Fruit fly (Drosophila melanogaster): ENCODE results near the gene CG4022.

The CG4022 gene

dm6 chr3L:9456389-9456788 lies 45.8 kb upstream of the CG4022 start (continued):
- TF ChIP-seq CG4707 (GFP tag; optimal IDR thresholded peaks at IDR 0.05), result no peak
- TF ChIP-seq Rx (GFP tag; IDR thresholded peaks at IDR 0.05), result no peak
- no peak for TF ChIP-seq exex (tag; optimal IDR thresholded peaks at IDR 0.05)
- TF ChIP-seq Med (GFP tag), result peak; percentile 1
- TF ChIP-seq tgo (GFP tag; IDR thresholded peaks at IDR 0.05), result no peak
- TF ChIP-seq mirr (GFP tag; optimal IDR thresholded peaks at IDR 0.05), result no peak
- TF ChIP-seq CG15514 (GFP tag; optimal IDR thresholded peaks at IDR 0.05), result no peak
- no peak for TF ChIP-seq CG15011 (GFP tag; optimal IDR thresholded peaks at IDR 0.05)
- TF ChIP-seq al (GFP tag; IDR thresholded peaks at IDR 0.05), result no peak
- peak; percentile 31 for TF ChIP-seq sens (GFP tag)
- peak; percentile 35 for TF ChIP-seq YL-1 (GFP tag; optimal IDR thresholded peaks at IDR 0.05)
- no peak for TF ChIP-seq CG15696 (tag; optimal IDR thresholded peaks at IDR 0.05)
- no peak for TF ChIP-seq CG2889 (GFP tag; IDR thresholded peaks at IDR 0.05)
- TF ChIP-seq Sox100B (GFP tag; optimal IDR thresholded peaks at IDR 0.05), result no peak
- TF ChIP-seq CG7786 (GFP tag; optimal IDR thresholded peaks at IDR 0.05), result no peak
- TF ChIP-seq scrt (GFP tag; optimal IDR thresholded peaks at IDR 0.05), result peak; percentile 95

dm6 chr3L:9455819-9456388 lies 45.3 kb upstream of the CG4022 start, which contains the start of the genes phol and CG3552:
Gene phol (minus strand): TSS chr3L:9456281.
Gene CG3552 (plus strand): TSS chr3L:9456318.
- TF ChIP-seq bowl (GFP tag; IDR thresholded peaks at IDR 0.05) (no peak), tin (GFP tag; optimal IDR thresholded peaks at IDR 0.05) (no peak), gce (GFP tag; IDR thresholded peaks at IDR 0.05) (no peak), lilli (GFP tag; optimal IDR thresholded peaks at IDR 0.05) (peak; percentile 24), ci (GFP tag; IDR thresholded peaks at IDR 0.05) (peak; percentile 30; the same call in 1 of the 3 replicates), psq (GFP tag; optimal IDR thresholded peaks at IDR 0.05) (no peak), BEAF-32 (GFP tag; optimal IDR thresholded peaks at IDR 0.05) (peak; percentile 57), CG4360 (GFP tag; IDR thresholded peaks at IDR 0.05) (no peak), CG14860 (GFP tag; IDR thresholded peaks at IDR 0.05; ENCODE audit: partially characterized antibody) (peak; percentile 52; the same call in 2 of the 3 replicates), CG9437 (GFP tag; optimal IDR thresholded peaks at IDR 0.05) (peak; percentile 29), CG32767 (GFP tag; IDR thresholded peaks at IDR 0.05) (peak; percentile 78), Med (GFP tag) (peak; percentile 82), CG13424 (tag; optimal IDR thresholded peaks at IDR 0.05) (peak; percentile 10), CG2712 (tag; optimal IDR thresholded peaks at IDR 0.05) (peak; percentile 16), CG10979 (tag; optimal IDR thresholded peaks at IDR 0.05) (peak; percentile 7), CG34422 (GFP tag; IDR thresholded peaks at IDR 0.05) (peak; percentile 81), CG2199 (GFP tag; IDR thresholded peaks at IDR 0.05) (no peak), ato (GFP tag; IDR thresholded peaks at IDR 0.05; ENCODE audit: partially characterized antibody) (peak; percentile 16; the same call in 1 of the 2 replicates), hb (GFP tag; IDR thresholded peaks at IDR 0.05; ENCODE audit: partially characterized antibody) (peak; percentile 45; the same call in 1 of the 3 replicates), CG8924 (tag; optimal IDR thresholded peaks at IDR 0.05) (peak; percentile 51), Abd-B (GFP tag; optimal IDR thresholded peaks at IDR 0.05) (peak; percentile 18), Dll (GFP tag; IDR thresholded peaks at IDR 0.05; ENCODE audit: partially characterized antibody) (peak; percentile 52; the same call in 1 of the 4 replicates), sug (tag; optimal IDR thresholded peaks at IDR 0.05) (peak; percentile 29), CG15479 (GFP tag; optimal IDR thresholded peaks at IDR 0.05) (peak; percentile 83), sens (GFP tag) (peak; percentile 64), Nf-YB (GFP tag; optimal IDR thresholded peaks at IDR 0.05) (no peak), row (GFP tag; IDR thresholded peaks at IDR 0.05) (peak; percentile 35; the same call in 1 of the 3 replicates), Dad (GFP tag; optimal IDR thresholded peaks at IDR 0.05) (no peak), CG12659 (GFP tag; optimal IDR thresholded peaks at IDR 0.05) (peak; percentile 29), CG14710 (tag; optimal IDR thresholded peaks at IDR 0.05) (peak; percentile 46), ewg (GFP tag; optimal IDR thresholded peaks at IDR 0.05) (peak; percentile 66), Pdp1 (GFP tag; optimal IDR thresholded peaks at IDR 0.05) (peak in 1 of 2 experiments; percentile 31), Doc3 (GFP tag; IDR thresholded peaks at IDR 0.05; ENCODE audit: partially characterized antibody) (0 out of 3 replicates have a peak, but pooled peaks have one; percentile 46), Myb (GFP tag; optimal IDR thresholded peaks at IDR 0.05) (peak; percentile 25), br (optimal IDR thresholded peaks at IDR 0.05) (no peak)

All from whole organism, embryonic.